Worm (Caenorhabditis elegans) whole organism, early embryonic: ENCODE results near the gene Y60A9A.1.

Source experiments
- aly-1 ChIP-seq: sonication (generic microtip); optimal IDR thresholded peaks from 2 replicates; lab custom pipeline; 2016; ENCODE audit warnings: missing genetic modification characterization, missing compliant biosample characterization
- ceh-13 ChIP-seq: fragments of 200-800 bp; sonication (Bioruptor generic); optimal IDR thresholded peaks from 2 replicates; lab custom pipeline; 2018; ENCODE audit warnings: mild to moderate bottlenecking, missing genetic modification characterization, missing compliant biosample characterization
- tra-4 ChIP-seq: sonication (generic microtip); optimal IDR thresholded peaks from 2 replicates; lab custom pipeline; 2017; ENCODE audit warnings: missing genetic modification characterization, missing compliant biosample characterization

- TF ChIP-seq aly-1 (tag; lab: Kevin White, UChicago), result no peak
- TF ChIP-seq tra-4 (tag; lab: Kevin White, UChicago), result no peak
- no peak for TF ChIP-seq ceh-13 (GFP tag; lab: Kevin White, UChicago)
These were observed 11.0 kb downstream of the Y60A9A.1 start for ce11 chrX:14366081-14366480.
